Worm (Caenorhabditis elegans) whole organism, midembryonic: ENCODE measurements around the gene ZK632.14.

Source experiments
- cog-1 ChIP-seq: sonication (generic microtip); optimal IDR thresholded peaks from 2 replicates; lab custom pipeline; 2016; ENCODE audit warnings: missing genetic modification characterization, missing compliant biosample characterization
- ref-1 ChIP-seq: fragments of 200-800 bp; sonication (Bioruptor generic); conservative IDR thresholded peaks from 2 replicates; pipeline ENCODE4 v1.3.6; 2022; ENCODE audit warnings: missing genetic modification reagents, missing genetic modification characterization, missing compliant biosample characterization
- ztf-23 ChIP-seq: fragments of 200-800 bp; sonication (Bioruptor generic); IDR thresholded peaks from 2 replicates; pipeline ENCODE4 v1.3.6; 2022; ENCODE audit warnings: missing genetic modification reagents, missing genetic modification characterization, missing compliant biosample characterization

- no peak for TF ChIP-seq ztf-23 (GFP tag; lab: Robert Waterston, UW)
- TF ChIP-seq ref-1 (GFP tag; lab: Robert Waterston, UW) = no peak
- no peak for TF ChIP-seq cog-1 (tag; lab: Kevin White, UChicago)
These were observed 47.0 kb downstream of the ZK632.14 start, which contains the start of gene twk-48 for ce11 chrIII:9860201-9860780.
